Worm (Caenorhabditis elegans) whole organism, early embryonic: ENCODE results near the gene glb-14.

Source experiments
- ama-1 ChIP-seq: fragments of 150-350 bp; optimal IDR thresholded peaks from 2 replicates; lab custom pipeline; 2014
- ceh-13 ChIP-seq: fragments of 200-800 bp; sonication (Bioruptor generic); optimal IDR thresholded peaks from 2 replicates; lab custom pipeline; 2018; ENCODE audit warnings: mild to moderate bottlenecking, missing genetic modification characterization, missing compliant biosample characterization
- ets-7 ChIP-seq: sonication (generic microtip); optimal IDR thresholded peaks from 2 replicates; lab custom pipeline; 2016; ENCODE audit warnings: missing genotype, missing genetic modification characterization, missing compliant biosample characterization
- flt-1 ChIP-seq: fragments of 200-800 bp; sonication (Bioruptor generic); IDR thresholded peaks from 2 replicates; pipeline ENCODE4 v1.3.6; 2022; ENCODE audit warnings: missing genetic modification characterization, missing compliant biosample characterization
- hmg-4 ChIP-seq: fragments of 200-800 bp; sonication (Bioruptor generic); optimal IDR thresholded peaks from 2 replicates; lab custom pipeline; 2018; ENCODE audit warnings: mild to moderate bottlenecking, missing genetic modification characterization, missing compliant biosample characterization
- hnd-1 ChIP-seq: sonication (generic microtip); optimal IDR thresholded peaks from 2 replicates; lab custom pipeline; 2016; ENCODE audit warnings: missing genetic modification characterization, missing compliant biosample characterization
- tbx-37 ChIP-seq: fragments of 200-800 bp; sonication (Bioruptor generic); conservative IDR thresholded peaks from 2 replicates; pipeline ENCODE4 v1.3.6; 2022; ENCODE audit warnings: missing genetic modification reagents, missing genetic modification characterization, missing compliant biosample characterization

DNA sequence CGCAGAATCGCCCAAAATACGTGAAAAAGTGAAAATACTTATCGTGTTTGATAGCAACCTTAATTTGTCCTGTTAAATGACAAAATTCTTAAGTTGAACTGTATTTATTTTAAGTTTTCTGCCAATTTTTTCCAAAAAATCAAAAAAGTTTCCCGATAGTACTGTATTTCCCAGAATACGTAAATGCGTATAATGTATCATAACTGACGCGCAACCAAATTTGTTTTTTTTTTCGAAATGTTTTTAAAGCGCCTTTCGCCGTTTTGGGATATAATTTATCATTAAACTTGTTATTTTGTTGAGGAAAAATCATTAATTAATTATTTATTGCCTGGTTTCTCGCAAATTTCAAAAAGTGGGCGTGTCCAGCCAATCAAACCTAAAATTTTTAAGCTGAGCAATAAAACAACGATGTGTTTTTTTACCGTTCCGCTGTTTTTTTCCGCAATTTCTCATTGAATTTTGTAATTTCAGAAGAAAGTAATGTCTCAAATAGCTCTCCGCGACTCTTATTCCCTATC is 26.3 kb upstream of the glb-14 start, which contains the start of gene fbxa-95:
- TF ChIP-seq hmg-4, result no peak
- no peak for TF ChIP-seq ets-7 (tag; lab: Kevin White, UChicago)
- TF ChIP-seq hnd-1 (tag; lab: Kevin White, UChicago), result no peak
- no peak for TF ChIP-seq flt-1
- TF ChIP-seq ama-1 (lab: Kevin White, UChicago), result no peak
- no peak for TF ChIP-seq tbx-37 (GFP tag; lab: Robert Waterston, UW)
- no peak for TF ChIP-seq ceh-13 (GFP tag; lab: Kevin White, UChicago)
